Worm (Caenorhabditis elegans) whole organism, mixed stage, embryonic: ENCODE data around the gene C41G6.12.
"Not testable (repeated sequence)": the region's sequence is repeated elsewhere in the genome, so short reads cannot be mapped to it uniquely, and the experiment has no call there.

Source experiments
- M03D4.4 ChIP-seq: sonication (generic microtip); optimal IDR thresholded peaks from 2 replicates; lab custom pipeline; 2017; ENCODE audit warnings: mild to moderate bottlenecking, missing genetic modification characterization, missing compliant biosample characterization
- bed-3 ChIP-seq: fragments of 200-800 bp; sonication (Bioruptor generic); optimal IDR thresholded peaks from 3 replicates; lab custom pipeline; 2018; ENCODE audit warnings: mild to moderate bottlenecking, missing genetic modification characterization, moderate library complexity, missing compliant biosample characterization
- blmp-1 ChIP-seq: fragments of 150-350 bp; optimal IDR thresholded peaks from 2 replicates; lab custom pipeline; 2014; ENCODE audit warnings: missing biosample characterization, missing genetic modification characterization
- ceh-39 ChIP-seq: fragments of 150-350 bp; optimal IDR thresholded peaks from 2 replicates; lab custom pipeline; 2014; ENCODE audit warnings: missing biosample characterization, missing genetic modification characterization
- ceh-43 ChIP-seq: fragments of 200-800 bp; sonication (Bioruptor generic); optimal IDR thresholded peaks from 2 replicates; lab custom pipeline; 2018; ENCODE audit warnings: mild to moderate bottlenecking, missing genetic modification characterization, moderate library complexity, missing compliant biosample characterization
- ceh-83 ChIP-seq: fragments of 200-800 bp; sonication (Bioruptor generic); optimal IDR thresholded peaks from 2 replicates; lab custom pipeline; 2018; ENCODE audit warnings: mild to moderate bottlenecking, missing genetic modification characterization, missing compliant biosample characterization
- ces-1 ChIP-seq: fragments of 150-350 bp; optimal IDR thresholded peaks from 2 replicates; lab custom pipeline; 2014; ENCODE audit warnings: missing biosample characterization, missing genetic modification reagents, missing genetic modification characterization
- cnd-1 ChIP-seq: fragments of 200-800 bp; sonication (Bioruptor generic); optimal IDR thresholded peaks from 2 replicates; lab custom pipeline; 2018; ENCODE audit warnings: mild to moderate bottlenecking, missing genetic modification characterization, missing compliant biosample characterization
- drap-1 ChIP-seq: fragments of 200-800 bp; sonication (Bioruptor generic); optimal IDR thresholded peaks from 3 replicates; lab custom pipeline; 2018; ENCODE audit warnings: mild to moderate bottlenecking, missing genetic modification characterization, missing compliant biosample characterization
- elt-1 ChIP-seq: sonication (generic microtip); optimal IDR thresholded peaks from 2 replicates; lab custom pipeline; 2017; ENCODE audit warnings: missing genetic modification characterization, mild to moderate bottlenecking, missing compliant biosample characterization, antibody characterized with exemption, moderate library complexity, borderline replicate concordance; ENCODE audit not compliant: insufficient read depth
- elt-3 ChIP-seq: fragments of 150-350 bp; optimal IDR thresholded peaks from 2 replicates; lab custom pipeline; 2014; ENCODE audit warnings: missing biosample characterization, missing genetic modification characterization
- flh-1 ChIP-seq: fragments of 200-800 bp; sonication (Bioruptor generic); optimal IDR thresholded peaks from 2 replicates; lab custom pipeline; 2018; ENCODE audit warnings: mild to moderate bottlenecking, missing genetic modification characterization, moderate library complexity, missing compliant biosample characterization
- hlh-1 ChIP-seq: fragments of 150-350 bp; optimal IDR thresholded peaks from 2 replicates; lab custom pipeline; 2014; ENCODE audit warnings: missing biosample characterization, missing genetic modification reagents, missing genetic modification characterization
- lin-13 ChIP-seq: fragments of 150-350 bp; optimal IDR thresholded peaks from 2 replicates; lab custom pipeline; 2014; ENCODE audit warnings: missing biosample characterization, missing genetic modification characterization
- lin-32 ChIP-seq: fragments of 200-800 bp; sonication (Bioruptor generic); optimal IDR thresholded peaks from 2 replicates; lab custom pipeline; 2018; ENCODE audit warnings: mild to moderate bottlenecking, missing genetic modification characterization, missing compliant biosample characterization
- mep-1 ChIP-seq: fragments of 150-350 bp; optimal IDR thresholded peaks from 2 replicates; lab custom pipeline; 2017; ENCODE audit warnings: missing biosample characterization, missing genetic modification reagents, missing genetic modification characterization, inconsistent platforms
- nhr-12 ChIP-seq: fragments of 150-350 bp; optimal IDR thresholded peaks from 2 replicates; lab custom pipeline; 2014; ENCODE audit warnings: missing biosample characterization, missing genetic modification characterization
- nhr-2 ChIP-seq: fragments of 150-350 bp; optimal IDR thresholded peaks from 2 replicates; lab custom pipeline; 2014; ENCODE audit warnings: missing biosample characterization, missing genetic modification characterization
- nhr-237 ChIP-seq: fragments of 150-350 bp; optimal IDR thresholded peaks from 2 replicates; lab custom pipeline; 2014; ENCODE audit warnings: missing biosample characterization, missing genetic modification characterization
- nhr-28 ChIP-seq: fragments of 150-350 bp; optimal IDR thresholded peaks from 2 replicates; lab custom pipeline; 2014; ENCODE audit warnings: missing biosample characterization, missing genetic modification characterization
- nhr-76 ChIP-seq: sonication (generic microtip); optimal IDR thresholded peaks from 2 replicates; lab custom pipeline; 2017; ENCODE audit warnings: missing biosample characterization, missing genetic modification characterization
- sem-2 ChIP-seq: fragments of 200-800 bp; sonication (Bioruptor generic); optimal IDR thresholded peaks from 2 replicates; lab custom pipeline; 2018; ENCODE audit warnings: mild to moderate bottlenecking, missing genetic modification characterization, missing compliant biosample characterization
- sptf-1 ChIP-seq: sonication (generic microtip); optimal IDR thresholded peaks from 2 replicates; lab custom pipeline; 2017; ENCODE audit warnings: mild to moderate bottlenecking, missing genetic modification characterization, moderate library complexity, missing compliant biosample characterization
- tbx-8 ChIP-seq: fragments of 200-800 bp; sonication (Bioruptor generic); optimal IDR thresholded peaks from 2 replicates; lab custom pipeline; 2018; ENCODE audit warnings: mild to moderate bottlenecking, missing genetic modification characterization, moderate library complexity, missing compliant biosample characterization
- unc-120 ChIP-seq: sonication (generic microtip); optimal IDR thresholded peaks from 2 replicates; lab custom pipeline; 2017; ENCODE audit warnings: missing genetic modification characterization, missing compliant biosample characterization; ENCODE audit not compliant: poor library complexity, severe bottlenecking
- zip-8 ChIP-seq: fragments of 150-350 bp; optimal IDR thresholded peaks from 2 replicates; lab custom pipeline; 2014; ENCODE audit warnings: missing biosample characterization, missing genetic modification characterization
- ztf-11 ChIP-seq: fragments of 150-350 bp; optimal IDR thresholded peaks from 2 replicates; lab custom pipeline; 2014; ENCODE audit warnings: missing biosample characterization, missing genetic modification characterization

The C41G6.12 gene

DNA sequence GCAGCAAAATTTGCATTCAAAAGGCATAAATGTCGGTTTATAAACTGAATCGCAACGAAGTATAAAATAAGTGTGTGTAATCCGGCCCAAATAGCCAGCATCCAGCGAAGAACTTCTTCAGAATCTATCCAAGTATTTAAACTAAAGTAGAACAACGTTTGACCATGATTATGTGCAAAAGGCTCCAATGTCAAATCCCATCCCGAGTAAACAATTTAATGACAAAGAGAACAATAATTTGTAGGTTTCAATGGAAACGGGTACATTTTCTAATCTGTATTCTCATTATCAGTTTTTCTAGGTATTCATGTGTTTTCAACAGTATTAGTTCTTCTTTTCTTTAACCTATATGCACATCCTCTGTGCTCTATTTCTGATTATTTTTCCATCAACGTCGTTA, at the start of gene C41G6.12:
Gene C41G6.12 (minus strand): TSS at position 101 of the 400 bp plus-strand sequence.
- TF ChIP-seq nhr-76; nhr-2 (tag; lab: Kevin White, UChicago); elt-3 (tag; lab: Kevin White, UChicago): not testable (repeated sequence)

DNA sequence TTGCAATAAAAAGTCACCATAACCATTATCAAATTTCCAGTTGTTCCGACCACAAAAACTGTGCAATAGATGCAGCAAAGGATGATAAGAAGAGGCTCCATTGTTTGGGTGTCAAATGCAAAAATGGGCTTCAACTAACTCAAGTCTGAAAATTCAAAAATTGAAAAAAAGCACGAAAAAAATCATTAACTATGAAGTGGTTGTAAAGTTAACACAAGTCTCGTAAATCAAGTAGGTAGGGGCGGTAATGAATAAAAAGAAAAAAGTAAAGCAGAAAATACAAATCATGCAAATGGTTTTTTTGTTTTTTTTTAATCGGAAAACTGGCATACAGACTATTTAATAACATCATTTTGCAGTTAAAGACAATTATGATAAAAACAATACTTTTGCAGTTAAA, 49.1 kb upstream of the C41G6.12 start, which contains the start of gene srsx-39:
Gene srsx-39 (minus strand): TSS at position 101 of the 400 bp plus-strand sequence.
- TF ChIP-seq drap-1, elt-1, mep-1: not testable (repeated sequence)

- TF ChIP-seq mep-1 (no peak), sem-2 (GFP tag; lab: Kevin White, UChicago) (no peak), nhr-76 (no peak)
These were observed 45.9 kb upstream of the C41G6.12 start, which contains the start of gene srbc-75 for ce11 chrV:15253529-15253928. TSS of gene srbc-75 (plus strand) at chrV:15253829.

DNA sequence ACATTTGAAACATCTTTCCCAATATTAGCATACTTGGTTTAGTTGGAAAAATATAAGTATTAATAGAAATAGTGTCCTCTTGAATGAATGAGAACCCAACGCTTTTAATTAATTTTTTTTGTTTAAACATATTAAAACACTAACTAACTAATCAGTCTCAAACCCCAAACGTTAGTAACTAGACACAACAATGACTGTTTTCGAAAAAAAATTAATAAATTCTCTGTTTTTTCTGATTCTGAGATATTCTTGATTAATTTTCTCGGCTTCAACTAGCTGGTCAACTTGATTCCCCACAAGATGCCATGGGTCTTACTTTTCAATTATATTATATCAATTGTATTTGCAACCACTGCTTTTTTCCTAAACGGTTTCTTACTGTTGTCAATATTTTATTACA, 44.5 kb upstream of the C41G6.12 start, which contains the start of gene srbc-76:
Gene srbc-76 (plus strand): TSS at position 301 of the 400 bp plus-strand sequence.
- no peak for TF ChIP-seq nhr-2 (tag; lab: Kevin White, UChicago)
- TF ChIP-seq sem-2 (GFP tag; lab: Kevin White, UChicago), result no peak
- TF ChIP-seq ceh-83 (GFP tag; lab: Kevin White, UChicago), result no peak
- TF ChIP-seq ceh-43 (GFP tag; lab: Kevin White, UChicago), result no peak
- TF ChIP-seq lin-32 (GFP tag; lab: Kevin White, UChicago), result no peak
- no peak for TF ChIP-seq elt-1
- no peak for TF ChIP-seq lin-13 (tag; lab: Kevin White, UChicago)
- no peak for TF ChIP-seq cnd-1 (tag; lab: Kevin White, UChicago)
- no peak for TF ChIP-seq nhr-28 (tag; lab: Kevin White, UChicago)
- no peak for TF ChIP-seq tbx-8
- TF ChIP-seq ztf-11 (tag; lab: Kevin White, UChicago), result no peak
- TF ChIP-seq unc-120 (tag; lab: Kevin White, UChicago), result no peak
- TF ChIP-seq elt-3 (tag; lab: Kevin White, UChicago), result no peak
- TF ChIP-seq sptf-1 (tag; lab: Kevin White, UChicago), result no peak
- no peak for TF ChIP-seq blmp-1
- TF ChIP-seq nhr-12 (tag; lab: Kevin White, UChicago), result no peak
- TF ChIP-seq zip-8 (tag; lab: Kevin White, UChicago), result no peak
- no peak for TF ChIP-seq drap-1
- TF ChIP-seq ces-1 (GFP tag; lab: Kevin White, UChicago), result no peak
- no peak for TF ChIP-seq M03D4.4 (tag; lab: Kevin White, UChicago)

DNA sequence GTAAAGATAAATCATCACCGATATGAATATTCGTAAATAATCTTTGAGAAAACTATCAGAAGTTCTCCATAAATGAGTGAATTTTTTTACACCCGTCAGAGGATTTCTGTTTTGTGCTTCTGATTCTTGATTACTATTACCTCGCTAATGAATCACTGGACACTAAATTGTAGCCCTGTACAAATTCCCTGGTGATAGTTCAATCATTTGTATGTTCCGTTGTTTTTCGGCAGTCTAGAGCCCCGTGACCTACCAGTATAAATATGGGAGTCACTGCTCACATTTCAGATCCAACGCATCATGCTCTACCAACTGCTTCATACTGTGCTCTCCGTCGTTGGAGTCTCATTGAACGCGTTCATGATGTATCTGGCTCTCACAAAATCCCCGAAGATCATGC, 42.7 kb upstream of the C41G6.12 start, which contains the start of gene srd-28:
Gene srd-28 (plus strand): TSS at position 301 of the 400 bp plus-strand sequence.
- not testable (repeated sequence) for TF ChIP-seq nhr-28 (tag; lab: Kevin White, UChicago); nhr-76; elt-3 (tag; lab: Kevin White, UChicago)

DNA sequence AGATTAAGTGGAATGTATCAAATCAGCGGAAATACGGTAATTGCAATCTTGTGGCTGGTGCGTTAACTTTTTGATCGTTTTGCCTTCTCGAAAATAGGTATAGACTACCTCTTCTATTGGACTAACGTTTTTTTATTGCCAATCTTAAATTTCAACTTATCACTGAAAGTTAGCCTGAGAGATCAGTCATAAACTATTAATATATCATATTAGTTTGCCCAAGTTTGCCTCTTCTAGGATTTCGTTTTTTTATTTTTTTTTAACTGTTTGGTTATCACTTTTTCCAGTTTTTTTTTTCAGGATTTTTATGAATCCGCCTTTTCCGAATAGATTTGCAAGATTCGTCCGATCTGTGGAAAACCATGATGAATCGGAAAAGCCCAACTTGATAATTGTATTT, 36.9 kb upstream of the C41G6.12 start, which contains the start of gene kin-30:
Gene kin-30 (plus strand): TSS at position 301 of the 400 bp plus-strand sequence.
- TF ChIP-seq lin-13 (tag; lab: Kevin White, UChicago) (no peak), ztf-11 (tag; lab: Kevin White, UChicago) (no peak), flh-1 (GFP tag; lab: Kevin White, UChicago) (no peak), nhr-2 (tag; lab: Kevin White, UChicago) (no peak), ceh-83 (GFP tag; lab: Kevin White, UChicago) (no peak), elt-3 (tag; lab: Kevin White, UChicago) (no peak), cnd-1 (tag; lab: Kevin White, UChicago) (no peak), sem-2 (GFP tag; lab: Kevin White, UChicago) (no peak), elt-1 (no peak), bed-3 (GFP tag; lab: Kevin White, UChicago) (no peak), ceh-43 (GFP tag; lab: Kevin White, UChicago) (no peak), hlh-1 (tag; lab: Kevin White, UChicago) (no peak), tbx-8 (no peak), blmp-1 (no peak), M03D4.4 (tag; lab: Kevin White, UChicago) (no peak), sptf-1 (tag; lab: Kevin White, UChicago) (no peak), nhr-237 (no peak), ceh-39 (tag; lab: Kevin White, UChicago) (no peak)
- TF ChIP-seq, all 35 proteins: peak for 0
